Worm (Caenorhabditis elegans): ENCODE results near the gene W02C12.2.

The W02C12.2 gene

DNA sequence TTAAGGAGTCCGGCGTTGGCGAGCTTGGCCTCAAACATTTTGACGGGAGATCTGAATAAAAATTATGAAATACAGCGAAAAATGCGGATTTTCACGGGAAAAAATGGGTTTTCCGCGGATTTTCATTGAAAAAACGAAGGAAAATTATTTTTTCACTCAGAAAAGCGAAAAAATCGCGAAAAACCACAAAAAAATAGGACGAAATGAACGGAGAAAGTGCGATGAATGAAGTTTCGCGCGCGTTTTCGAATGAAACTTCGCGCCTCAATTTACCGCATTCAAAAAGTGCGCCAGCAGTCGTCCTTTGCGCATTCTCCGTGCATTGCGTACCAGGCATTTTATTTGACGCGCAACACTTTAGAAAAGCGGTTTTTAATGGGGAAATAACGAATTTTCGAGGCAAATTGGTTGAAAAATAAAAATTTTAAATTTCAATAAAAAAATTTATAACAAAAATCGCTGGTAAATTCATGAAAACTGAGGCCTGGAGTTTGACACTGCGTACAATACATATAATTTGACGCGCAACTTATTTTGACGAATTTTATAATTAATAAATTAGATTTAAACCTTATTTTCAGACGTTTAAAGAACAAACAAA lies 41.7 kb upstream of the W02C12.2 start, which contains the start of gene pcn-1 (continued):
- TF ChIP-seq saeg-2 (GFP tag; IDR thresholded peaks at IDR 0.05) (peak; percentile 89), mes-2 (tag; optimal IDR thresholded peaks at IDR 0.05; ENCODE audit: poor library complexity, severe bottlenecking) (peak; percentile 91), ceh-32 (tag; optimal IDR thresholded peaks at IDR 0.05; ENCODE audit: poor library complexity) (peak; percentile 49), nhr-41 (GFP tag; IDR thresholded peaks at IDR 0.05) (no peak), nhr-102 (tag; optimal IDR thresholded peaks at IDR 0.05) (peak; percentile 96), zip-2 (tag; optimal IDR thresholded peaks at IDR 0.05) (peak; percentile 62), mdl-1 (tag; optimal IDR thresholded peaks at IDR 0.05) (peak in 1 of 2 experiments; percentile 12), ceh-44 (GFP tag; IDR thresholded peaks at IDR 0.05) (peak; percentile 65; the same call in 1 of the 2 replicates), F10B5.3 (tag; optimal IDR thresholded peaks at IDR 0.05) (peak; percentile 87), daf-16 (GFP tag; optimal IDR thresholded peaks at IDR 0.05) (peak; percentile 42 to 90), daf-16 (tag; optimal IDR thresholded peaks at IDR 0.05) (peak; percentile 31), F26F4.8 (GFP tag; conservative IDR thresholded peaks at IDR 0.05) (no peak), lir-3 (tag; optimal IDR thresholded peaks at IDR 0.05) (peak; percentile 53), madf-5 (GFP tag; IDR thresholded peaks at IDR 0.05) (no peak), nhr-111 (GFP tag; optimal IDR thresholded peaks at IDR 0.05) (peak; percentile 57), ceh-82 (tag; optimal IDR thresholded peaks at IDR 0.05) (no peak), hmg-1.1 (GFP tag; IDR thresholded peaks at IDR 0.05) (peak; percentile 92), ZK546.5 (tag; optimal IDR thresholded peaks at IDR 0.05) (no peak), unc-39 (tag; optimal IDR thresholded peaks at IDR 0.05) (no peak), nhr-42 (GFP tag; IDR thresholded peaks at IDR 0.05) (peak; percentile 94), mxl-3 (GFP tag; optimal IDR thresholded peaks at IDR 0.05) (peak; percentile 36), F49E8.2 (tag; optimal IDR thresholded peaks at IDR 0.05; ENCODE audit: borderline replicate concordance) (peak; percentile 96), ztf-7 (tag; optimal IDR thresholded peaks at IDR 0.05) (peak; percentile 78), ztf-11 (tag; optimal IDR thresholded peaks at IDR 0.05) (no peak), ceh-28 (tag; optimal IDR thresholded peaks at IDR 0.05) (no peak), tra-1 (GFP tag; IDR thresholded peaks at IDR 0.05) (peak; percentile 86), egl-43 (GFP tag; IDR thresholded peaks at IDR 0.05) (peak; percentile 85), mxl-2 (GFP tag; conservative IDR thresholded peaks at IDR 0.05) (peak; percentile 84), pha-4 (GFP tag; IDR thresholded peaks at IDR 0.05) (peak; percentile 94), pha-4 (tag; optimal IDR thresholded peaks at IDR 0.05) (no peak), nhr-25 (tag; optimal IDR thresholded peaks at IDR 0.05; ENCODE audit: borderline replicate concordance, insufficient read depth) (peak; percentile 69), dve-1 (tag; optimal IDR thresholded peaks at IDR 0.05; ENCODE audit: insufficient read depth) (peak; percentile 96), ces-1 (GFP tag; optimal IDR thresholded peaks at IDR 0.05) (no peak)

DNA sequence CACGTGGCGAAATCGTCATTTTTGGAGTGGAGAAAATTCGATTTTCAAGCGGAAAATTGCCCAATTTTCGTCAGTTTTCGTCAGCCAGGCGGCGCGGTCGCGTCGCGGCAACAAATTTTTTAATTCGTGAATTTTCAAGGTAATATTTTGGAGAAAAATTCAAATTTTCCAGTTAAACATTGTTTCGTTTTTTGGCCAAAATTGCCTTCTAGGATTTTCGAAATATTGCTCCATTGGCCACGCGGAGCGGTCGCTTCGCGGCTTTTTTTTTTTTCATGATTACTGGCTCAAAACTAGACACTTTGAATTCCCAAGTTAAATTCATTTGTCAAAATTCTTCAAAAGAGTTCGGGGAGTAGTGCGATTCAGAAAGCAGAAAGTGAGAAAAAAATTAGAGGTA lies 39.9 kb upstream of the W02C12.2 start:
- TF ChIP-seq mdl-1 (tag; optimal IDR thresholded peaks at IDR 0.05) (no peak), aha-1 (tag) (peak; percentile 53), Y48G9A.11 (GFP tag; IDR thresholded peaks at IDR 0.05) (peak; percentile 65), spr-1 (tag; optimal IDR thresholded peaks at IDR 0.05) (no peak), arid-1 (GFP tag; conservative IDR thresholded peaks at IDR 0.05) (peak; percentile 46; the same call in 1 of the 2 replicates), snpc-1.2 (GFP tag; IDR thresholded peaks at IDR 0.05) (peak; percentile 68), lin-38 (GFP tag; IDR thresholded peaks at IDR 0.05) (peak; percentile 56), D1046.2 (GFP tag; IDR thresholded peaks at IDR 0.05) (peak; percentile 76; the same call in 1 of the 2 replicates), ama-1 (optimal IDR thresholded peaks at IDR 0.05) (peak; percentile 46), zag-1 (tag; optimal IDR thresholded peaks at IDR 0.05) (no peak)
